Worm (Caenorhabditis elegans): Measurements from ENCODE around the gene srx-117.

The srx-117 gene

ce11 chrV:5644171-5644570, at the start of gene srx-117:
srx-117 (plus strand) TSS chrV:5644471.
- no peak for TF ChIP-seq ceh-36 (tag; optimal IDR thresholded peaks at IDR 0.05)

ce11 chrV:5596391-5597030, 47.8 kb upstream of the srx-117 start, which contains the start of gene zhit-1:
zhit-1 (minus strand) TSS chrV:5596551.
- TF ChIP-seq hnd-1 (tag; optimal IDR thresholded peaks at IDR 0.05) (no peak), B0310.2 (tag; optimal IDR thresholded peaks at IDR 0.05) (no peak), pes-1 (GFP tag; IDR thresholded peaks at IDR 0.05) (no peak), hmg-4 (GFP tag; optimal IDR thresholded peaks at IDR 0.05) (no peak), flt-1 (GFP tag; IDR thresholded peaks at IDR 0.05) (no peak), sea-1 (GFP tag; conservative IDR thresholded peaks at IDR 0.05) (no peak), ceh-36 (tag; optimal IDR thresholded peaks at IDR 0.05) (no peak), ceh-13 (GFP tag; optimal IDR thresholded peaks at IDR 0.05) (no peak), tbx-37 (GFP tag; conservative IDR thresholded peaks at IDR 0.05) (no peak), scrt-1 (GFP tag; IDR thresholded peaks at IDR 0.05) (no peak), tbx-11 (GFP tag; IDR thresholded peaks at IDR 0.05) (no peak), hmbx-1 (tag; optimal IDR thresholded peaks at IDR 0.05) (no peak), tra-4 (tag; optimal IDR thresholded peaks at IDR 0.05) (no peak), ama-1 (optimal IDR thresholded peaks at IDR 0.05) (no peak), aly-1 (tag; optimal IDR thresholded peaks at IDR 0.05) (no peak)

ce11 chrV:5601263-5601662, 43.0 kb upstream of the srx-117 start, which contains the start of gene CD4.8:
CD4.8 (minus strand) TSS chrV:5601363.
- TF ChIP-seq hmbx-1 (tag; optimal IDR thresholded peaks at IDR 0.05) (no peak), pes-1 (GFP tag; IDR thresholded peaks at IDR 0.05) (no peak), sea-1 (GFP tag; conservative IDR thresholded peaks at IDR 0.05) (no peak), F13C5.2 (tag; optimal IDR thresholded peaks at IDR 0.05) (no peak), scrt-1 (GFP tag; IDR thresholded peaks at IDR 0.05) (no peak), tbx-11 (GFP tag; IDR thresholded peaks at IDR 0.05) (no peak), ceh-13 (GFP tag; optimal IDR thresholded peaks at IDR 0.05) (no peak), hmg-4 (GFP tag; optimal IDR thresholded peaks at IDR 0.05) (no peak), ets-7 (tag; optimal IDR thresholded peaks at IDR 0.05) (no peak), ama-1 (optimal IDR thresholded peaks at IDR 0.05) (no peak), hnd-1 (tag; optimal IDR thresholded peaks at IDR 0.05) (no peak), flt-1 (GFP tag; IDR thresholded peaks at IDR 0.05) (no peak), ceh-36 (tag; optimal IDR thresholded peaks at IDR 0.05) (no peak), aly-1 (tag; optimal IDR thresholded peaks at IDR 0.05) (no peak), tra-4 (tag; optimal IDR thresholded peaks at IDR 0.05) (no peak), B0310.2 (tag; optimal IDR thresholded peaks at IDR 0.05) (no peak), tbx-37 (GFP tag; conservative IDR thresholded peaks at IDR 0.05) (no peak)

- TF ChIP-seq hnd-1 (tag; optimal IDR thresholded peaks at IDR 0.05) (no peak), hmg-4 (GFP tag; optimal IDR thresholded peaks at IDR 0.05) (no peak), tbx-11 (GFP tag; IDR thresholded peaks at IDR 0.05) (no peak), B0310.2 (tag; optimal IDR thresholded peaks at IDR 0.05) (no peak), pes-1 (GFP tag; IDR thresholded peaks at IDR 0.05) (no peak), F13C5.2 (tag; optimal IDR thresholded peaks at IDR 0.05) (no peak), ceh-13 (GFP tag; optimal IDR thresholded peaks at IDR 0.05) (no peak), tra-4 (tag; optimal IDR thresholded peaks at IDR 0.05) (no peak), sea-1 (GFP tag; conservative IDR thresholded peaks at IDR 0.05) (no peak), ama-1 (optimal IDR thresholded peaks at IDR 0.05) (no peak), flt-1 (GFP tag; IDR thresholded peaks at IDR 0.05) (no peak), tbx-37 (GFP tag; conservative IDR thresholded peaks at IDR 0.05) (no peak), ceh-36 (tag; optimal IDR thresholded peaks at IDR 0.05) (no peak), aly-1 (tag; optimal IDR thresholded peaks at IDR 0.05) (no peak), ets-7 (tag; optimal IDR thresholded peaks at IDR 0.05) (no peak), hmbx-1 (tag; optimal IDR thresholded peaks at IDR 0.05) (no peak), scrt-1 (GFP tag; IDR thresholded peaks at IDR 0.05) (no peak)
Measured at ce11 chrV:5606255-5606654, 38.0 kb upstream of the srx-117 start, which contains the start of gene CD4.1. CD4.1 (plus strand) TSS chrV:5606555.

ce11 chrV:5610186-5610585, 34.1 kb upstream of the srx-117 start:
- TF ChIP-seq ets-7 (tag; optimal IDR thresholded peaks at IDR 0.05) (no peak), hnd-1 (tag; optimal IDR thresholded peaks at IDR 0.05) (no peak), hmg-4 (GFP tag; optimal IDR thresholded peaks at IDR 0.05) (no peak), tbx-11 (GFP tag; IDR thresholded peaks at IDR 0.05) (no peak), tra-4 (tag; optimal IDR thresholded peaks at IDR 0.05) (no peak), B0310.2 (tag; optimal IDR thresholded peaks at IDR 0.05) (no peak), scrt-1 (GFP tag; IDR thresholded peaks at IDR 0.05) (no peak), pes-1 (GFP tag; IDR thresholded peaks at IDR 0.05) (no peak), aly-1 (tag; optimal IDR thresholded peaks at IDR 0.05) (no peak), sea-1 (GFP tag; conservative IDR thresholded peaks at IDR 0.05) (no peak)

- TF ChIP-seq tbx-11 (GFP tag; IDR thresholded peaks at IDR 0.05): no peak
Measured at ce11 chrV:5613109-5613508, 31.2 kb upstream of the srx-117 start, which contains the start of gene lrpc-1. lrpc-1 (minus strand) TSS chrV:5613209.

ce11 chrV:5614724-5615123, 29.5 kb upstream of the srx-117 start, which contains the start of gene M03E7.3:
M03E7.3 (plus strand) TSS chrV:5615024.
- TF ChIP-seq aly-1 (tag; optimal IDR thresholded peaks at IDR 0.05): no peak
- TF ChIP-seq ets-7 (tag; optimal IDR thresholded peaks at IDR 0.05): no peak
- no peak for TF ChIP-seq hnd-1 (tag; optimal IDR thresholded peaks at IDR 0.05)

ce11 chrV:5617301-5617700, 27.0 kb upstream of the srx-117 start, which contains the start of gene M03E7.2:
M03E7.2 (plus strand) TSS chrV:5617601.
- TF ChIP-seq hmg-4 (GFP tag; optimal IDR thresholded peaks at IDR 0.05): no peak
- TF ChIP-seq B0310.2 (tag; optimal IDR thresholded peaks at IDR 0.05): no peak
- TF ChIP-seq ama-1 (optimal IDR thresholded peaks at IDR 0.05): no peak
- no peak for TF ChIP-seq pes-1 (GFP tag; IDR thresholded peaks at IDR 0.05)
- TF ChIP-seq tbx-11 (GFP tag; IDR thresholded peaks at IDR 0.05): no peak
- TF ChIP-seq ets-7 (tag; optimal IDR thresholded peaks at IDR 0.05): no peak
- no peak for TF ChIP-seq sea-1 (GFP tag; conservative IDR thresholded peaks at IDR 0.05)
- TF ChIP-seq hnd-1 (tag; optimal IDR thresholded peaks at IDR 0.05): no peak

All from whole organism, early embryonic.